Fruit fly (Drosophila melanogaster) whole organism, wandering third instar larva: ENCODE measurements around the gene CG32988.
A peak's percentile ranks its signal among the peaks of the same experiment; 100 is the strongest.

Experiments
- Abd-B ChIP-seq: fragments of >200 bp; optimal IDR thresholded peaks from 2 replicates; lab custom pipeline; 2017; ENCODE audit warnings: missing biosample characterization, missing genetic modification characterization
- CG32264 ChIP-seq: fragments of 200-800 bp; sonication (Bioruptor generic); optimal IDR thresholded peaks from 2 replicates; lab custom pipeline; 2016; ENCODE audit warnings: missing biosample characterization, missing genetic modification characterization
- CrebA ChIP-seq: fragments of 200-800 bp; sonication (Bioruptor generic); optimal IDR thresholded peaks from 2 replicates; lab custom pipeline; 2016; ENCODE audit warnings: missing biosample characterization, mild to moderate bottlenecking, missing genetic modification characterization, borderline replicate concordance
- Dif ChIP-seq: fragments of 200-275, 200-300 bp; sonication (Bioruptor generic); optimal IDR thresholded peaks from 2 replicates; lab custom pipeline; 2018; ENCODE audit warnings: missing biosample characterization, missing genetic modification characterization; ENCODE audit not compliant: partially characterized antibody
- GATAd ChIP-seq: sonication (Bioruptor generic); optimal IDR thresholded peaks from 2 replicates; lab custom pipeline; 2016; ENCODE audit warnings: missing biosample characterization, missing genetic modification characterization
- HLH106 ChIP-seq: fragments of 200-800 bp; optimal IDR thresholded peaks from 3 replicates; lab custom pipeline; 2019; ENCODE audit warnings: missing biosample characterization, mild to moderate bottlenecking, missing genetic modification characterization, moderate library complexity
- Hnf4 ChIP-seq: fragments of 200-800 bp; sonication (Bioruptor generic); optimal IDR thresholded peaks from 2 replicates; lab custom pipeline; 2016; ENCODE audit warnings: missing biosample characterization, mild to moderate bottlenecking, missing genetic modification characterization
- Hr78 ChIP-seq: fragments of >200 bp; optimal IDR thresholded peaks from 2 replicates; lab custom pipeline; 2017; ENCODE audit warnings: missing biosample characterization, missing genetic modification characterization
- Hr83 ChIP-seq: fragments of 200-300 bp; sonication (Bioruptor generic); optimal IDR thresholded peaks from 2 replicates; lab custom pipeline; 2016; ENCODE audit warnings: missing biosample characterization, mild to moderate bottlenecking, missing genetic modification characterization, moderate library complexity; ENCODE audit not compliant: poor library complexity, severe bottlenecking
- Mio ChIP-seq: sonication (Bioruptor generic); optimal IDR thresholded peaks from 2 replicates; lab custom pipeline; 2016; ENCODE audit warnings: missing biosample characterization, missing genetic modification characterization
- Myc ChIP-seq: fragments of >200 bp; optimal IDR thresholded peaks from 2 replicates; lab custom pipeline; 2017
- OdsH ChIP-seq: fragments of 200-800 bp; sonication (Bioruptor generic); optimal IDR thresholded peaks from 2 replicates; lab custom pipeline; 2016; ENCODE audit warnings: missing biosample characterization, mild to moderate bottlenecking, missing genetic modification characterization
- Rel ChIP-seq, 2 experiments: fragments of 200-800 bp; sonication (Bioruptor generic) in 1 of 2; optimal IDR thresholded peaks; 2 replicates in 1 of 2; 3 replicates in 1 of 2; lab custom pipeline; 2016 to 2019; ENCODE audit warnings: mild to moderate bottlenecking in 2 of 2, missing biosample characterization in 2 of 2, missing genetic modification characterization in 2 of 2, moderate library complexity in 1 of 2
- Sp1 ChIP-seq: fragments of 200-800 bp; sonication (Bioruptor generic); optimal IDR thresholded peaks from 3 replicates; lab custom pipeline; 2019; ENCODE audit warnings: missing biosample characterization, mild to moderate bottlenecking, missing genetic modification characterization, moderate library complexity
- Vsx2 ChIP-seq: fragments of 200-300, 225-300 bp; sonication (Bioruptor generic); optimal IDR thresholded peaks from 2 replicates; lab custom pipeline; 2018; ENCODE audit warnings: missing biosample characterization, missing genetic modification characterization; ENCODE audit not compliant: partially characterized antibody
- brk ChIP-seq: fragments of 200-800 bp; sonication (Bioruptor generic); optimal IDR thresholded peaks from 2 replicates; lab custom pipeline; 2016; ENCODE audit warnings: missing biosample characterization, mild to moderate bottlenecking, missing genetic modification characterization
- dl ChIP-seq, 2 experiments: fragments of 175-275, 200-275 bp in 1 of 2; fragments of 200-275 bp in 1 of 2; sonication (Bioruptor generic); optimal IDR thresholded peaks; lab custom pipeline; 2018; ENCODE audit warnings: mild to moderate bottlenecking in 2 of 2, missing biosample characterization in 2 of 2, missing genetic modification characterization in 2 of 2, moderate library complexity in 2 of 2; ENCODE audit not compliant: partially characterized antibody in 2 of 2, insufficient read depth in 1 of 2
- dmrt93B ChIP-seq: fragments of 200-800 bp; sonication (Bioruptor generic); optimal IDR thresholded peaks from 2 replicates; lab custom pipeline; 2018; ENCODE audit warnings: missing biosample characterization, mild to moderate bottlenecking, missing genetic modification characterization
- ey ChIP-seq: fragments of 200-800 bp; sonication (Bioruptor generic); optimal IDR thresholded peaks from 2 replicates; lab custom pipeline; 2016; ENCODE audit warnings: missing biosample characterization, missing genetic modification characterization
- foxo ChIP-seq, 2 experiments: fragments of 200-800 bp; sonication (Bioruptor generic); optimal IDR thresholded peaks; 2 replicates in 1 of 2; 3 replicates in 1 of 2; lab custom pipeline; 2016 to 2017; ENCODE audit warnings: missing biosample characterization in 2 of 2, missing genetic modification characterization in 2 of 2
- fru ChIP-seq: fragments of 200-800 bp; sonication (Bioruptor generic); optimal IDR thresholded peaks from 3 replicates; lab custom pipeline; 2016; ENCODE audit warnings: missing biosample characterization, mild to moderate bottlenecking, missing genetic modification characterization
- h ChIP-seq: fragments of 200-800 bp; sonication (Bioruptor generic); optimal IDR thresholded peaks from 3 replicates; lab custom pipeline; 2016; ENCODE audit warnings: missing biosample characterization, mild to moderate bottlenecking, missing genetic modification characterization
- jim ChIP-seq: fragments of 175-275, 200-325 bp; sonication (Bioruptor generic); optimal IDR thresholded peaks from 2 replicates; lab custom pipeline; 2016; ENCODE audit warnings: missing biosample characterization, mild to moderate bottlenecking, missing genetic modification characterization
- lola ChIP-seq: fragments of >200 bp; optimal IDR thresholded peaks from 2 replicates; lab custom pipeline; 2017; ENCODE audit warnings: missing biosample characterization, missing genetic modification characterization
- pan ChIP-seq: fragments of >200 bp; optimal IDR thresholded peaks from 2 replicates; lab custom pipeline; 2017
- psq ChIP-seq: fragments of 200-800 bp; sonication (Bioruptor generic); optimal IDR thresholded peaks from 3 replicates; lab custom pipeline; 2017; ENCODE audit warnings: missing biosample characterization, mild to moderate bottlenecking, missing genetic modification characterization, moderate library complexity
- rgr ChIP-seq: fragments of 200-800 bp; sonication (Bioruptor generic); optimal IDR thresholded peaks from 3 replicates; lab custom pipeline; 2016; ENCODE audit warnings: missing biosample characterization, mild to moderate bottlenecking, missing genetic modification characterization
- sage ChIP-seq: fragments of 200-800 bp; sonication (Bioruptor generic); optimal IDR thresholded peaks from 2 replicates; lab custom pipeline; 2016; ENCODE audit warnings: missing biosample characterization, mild to moderate bottlenecking, missing genetic modification characterization
- sv ChIP-seq: fragments of 200-800 bp; sonication (Bioruptor generic); optimal IDR thresholded peaks from 3 replicates; lab custom pipeline; 2016; ENCODE audit warnings: missing biosample characterization, missing genetic modification characterization
- tai ChIP-seq: sonication (Bioruptor generic); optimal IDR thresholded peaks from 2 replicates; lab custom pipeline; 2016; ENCODE audit warnings: missing biosample characterization, missing genetic modification characterization
- woc ChIP-seq: sonication (Bioruptor generic); optimal IDR thresholded peaks from 2 replicates; lab custom pipeline; 2016; ENCODE audit warnings: missing biosample characterization, mild to moderate bottlenecking, missing genetic modification characterization

The CG32988 gene

DNA sequence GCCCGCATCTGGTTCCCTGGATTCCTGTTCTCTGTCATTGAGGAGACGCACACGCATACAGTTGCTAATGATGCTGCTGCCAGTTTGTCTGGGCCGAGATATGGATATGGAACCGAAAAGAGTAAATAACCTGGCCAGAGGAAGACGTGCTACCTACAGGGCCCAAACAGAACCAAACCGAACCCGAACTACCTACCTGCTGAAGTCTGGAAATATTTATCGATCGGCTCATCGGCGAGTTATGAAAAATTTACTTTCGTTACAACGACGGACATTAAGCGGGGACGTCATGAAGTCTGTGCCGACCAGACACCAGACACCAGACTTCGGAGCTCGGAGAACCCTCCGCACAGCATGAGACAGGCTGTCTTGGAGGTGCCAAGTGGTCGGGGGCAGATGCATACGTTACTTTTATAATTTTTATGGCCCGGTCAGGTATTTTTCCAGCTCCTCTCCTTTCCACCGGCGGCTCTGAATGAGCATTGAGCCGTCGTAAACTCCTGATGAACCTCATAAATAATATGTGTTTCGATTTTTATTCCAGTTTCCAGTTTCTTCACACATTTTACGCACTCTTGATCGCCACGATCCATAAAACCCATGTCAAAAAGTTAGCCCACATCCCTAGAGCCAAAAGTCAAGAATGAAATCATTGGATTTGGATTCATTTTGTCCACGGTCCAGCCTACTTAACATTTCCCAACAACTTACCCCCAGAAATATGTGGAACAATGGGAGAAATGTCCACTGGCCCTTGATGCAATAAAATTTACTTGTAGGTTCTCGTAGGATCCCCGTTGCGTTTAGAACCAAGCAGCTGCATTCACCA, 17.7 kb upstream of the CG32988 start:
- TF ChIP-seq fru: peak; percentile 88
- TF ChIP-seq ey (GFP tag; lab: Kevin White, UChicago): no peak

DNA sequence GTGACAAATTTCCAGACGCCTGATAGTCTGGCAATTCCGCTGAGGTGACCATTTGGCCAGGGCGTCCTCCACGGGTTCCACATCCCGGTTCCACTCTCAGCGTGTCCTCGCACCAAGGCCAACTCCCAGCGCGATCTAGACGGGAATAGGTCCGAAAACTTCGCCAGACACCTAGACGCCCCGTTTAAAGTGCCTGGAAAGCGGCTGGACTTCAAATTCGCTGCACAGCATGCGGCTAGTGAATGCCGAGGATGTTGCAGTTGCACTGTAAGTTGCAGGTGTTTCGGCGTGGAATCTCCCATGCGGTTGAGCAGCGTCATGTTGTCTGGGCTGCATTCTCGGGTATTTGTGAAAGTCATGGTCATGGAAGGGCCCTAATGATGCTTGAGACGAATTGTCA, 15.5 kb upstream of the CG32988 start:
- TF ChIP-seq psq (GFP tag; lab: Kevin White, UChicago): no peak
- no peak for TF ChIP-seq Hr83 (GFP tag; lab: Kevin White, UChicago)
- TF ChIP-seq CG32264 (GFP tag; lab: Kevin White, UChicago): no peak
- TF ChIP-seq Hnf4 (GFP tag; lab: Kevin White, UChicago): no peak
- TF ChIP-seq jim: no peak
- no peak for TF ChIP-seq tai
- no peak for TF ChIP-seq dl (GFP tag; optimal IDR thresholded peaks at IDR 0.05; lab: Kevin White, UChicago; ENCODE audit: insufficient read depth in 1 of 2, partially characterized antibody in 2 of 2)

DNA sequence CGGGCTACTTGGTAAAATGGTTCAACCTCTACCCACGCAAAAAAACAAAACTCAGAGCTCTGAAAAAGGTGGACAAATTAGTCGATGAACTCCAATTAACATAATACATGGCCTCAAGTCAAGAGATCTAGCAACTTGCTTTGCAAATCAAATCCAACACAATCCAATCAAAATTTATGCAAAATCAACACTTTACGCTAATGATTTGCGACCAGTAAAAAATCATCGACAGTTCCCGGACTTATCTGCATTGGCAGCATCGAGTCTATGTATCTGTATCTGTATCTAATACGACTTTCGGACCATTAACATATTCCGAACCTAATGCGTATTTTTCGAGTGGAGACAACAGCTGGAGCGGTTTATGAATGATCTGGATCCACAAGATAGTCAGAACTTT, 13.6 kb upstream of the CG32988 start:
- TF ChIP-seq CrebA (GFP tag; lab: Kevin White, UChicago) (no peak), Mio (no peak), sv (GFP tag; lab: Kevin White, UChicago) (no peak), sage (GFP tag; lab: Kevin White, UChicago) (no peak), Hr78 (GFP tag; lab: Kevin White, UChicago) (no peak), Abd-B (GFP tag; lab: Kevin White, UChicago) (no peak), CG32264 (GFP tag; lab: Kevin White, UChicago) (no peak), OdsH (no peak), tai (no peak), dmrt93B (GFP tag; lab: Kevin White, UChicago) (no peak), fru (no peak), pan (lab: Kevin White, UChicago) (no peak)

DNA sequence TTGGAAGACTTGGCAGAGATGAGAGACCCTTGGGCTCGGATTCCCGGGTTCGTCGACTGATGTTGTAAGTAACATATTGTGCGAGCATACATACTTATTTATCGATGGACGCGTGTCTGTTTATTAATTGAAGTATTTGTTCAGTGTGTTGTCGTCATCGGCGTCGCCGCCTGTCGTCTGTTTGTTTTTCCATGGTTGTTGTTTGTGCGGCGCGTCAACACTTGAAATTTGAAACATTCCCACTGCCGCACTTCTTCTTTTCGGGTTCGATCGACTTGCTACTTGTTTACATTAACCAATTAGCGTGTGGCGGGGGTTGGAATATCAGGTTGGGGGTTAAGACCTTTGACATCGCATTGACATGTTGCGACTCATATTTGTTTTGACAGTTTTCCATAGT, 12.4 kb upstream of the CG32988 start:
- TF ChIP-seq rgr (GFP tag; lab: Kevin White, UChicago) (peak; percentile 32), Myc (no peak), Rel (GFP tag; optimal IDR thresholded peaks at IDR 0.05; lab: Kevin White, UChicago) (no peak), Rel (tag; optimal IDR thresholded peaks at IDR 0.05; lab: Kevin White, UChicago) (no peak), GATAd (GFP tag; lab: Kevin White, UChicago) (no peak), Vsx2 (no peak), CrebA (GFP tag; lab: Kevin White, UChicago) (no peak), h (GFP tag; lab: Kevin White, UChicago) (peak; percentile 35), foxo (GFP tag; optimal IDR thresholded peaks at IDR 0.05; lab: Kevin White, UChicago) (peak in 1 of 2 experiments; percentile 9), Hr78 (GFP tag; lab: Kevin White, UChicago) (no peak)
- TF ChIP-seq, all 38 proteins: peak for 3

DNA sequence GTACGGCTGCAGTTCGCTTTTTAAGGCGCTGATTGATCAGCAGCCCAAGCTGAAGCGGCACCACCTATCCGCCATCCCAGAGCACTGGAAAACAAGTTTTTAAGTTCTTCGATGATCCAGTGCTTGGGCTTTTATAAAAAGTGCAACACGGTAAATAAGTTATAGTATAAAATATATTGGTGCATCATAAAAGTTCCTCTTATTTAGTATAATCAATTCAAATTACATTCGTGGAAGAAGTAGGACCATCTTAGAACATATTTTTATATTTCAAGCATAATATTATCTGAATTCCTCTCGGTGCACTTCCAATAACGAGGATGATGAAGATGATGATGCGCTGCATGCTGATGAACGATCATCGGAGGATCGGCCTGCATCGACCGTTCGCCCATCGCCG, 9.2 kb upstream of the CG32988 start:
- TF ChIP-seq dmrt93B (GFP tag; lab: Kevin White, UChicago) (peak; percentile 30), Vsx2 (no peak), fru (peak; percentile 67), lola (no peak), HLH106 (peak; percentile 69), CrebA (GFP tag; lab: Kevin White, UChicago) (no peak), h (GFP tag; lab: Kevin White, UChicago) (peak; percentile 73), woc (GFP tag; lab: Kevin White, UChicago) (peak; percentile 56), Dif (GFP tag; lab: Kevin White, UChicago) (no peak), Sp1 (GFP tag; lab: Kevin White, UChicago) (peak; percentile 14), foxo (GFP tag; optimal IDR thresholded peaks at IDR 0.05; lab: Kevin White, UChicago) (peak in 1 of 2 experiments; percentile 65), CG32264 (GFP tag; lab: Kevin White, UChicago) (no peak), psq (GFP tag; lab: Kevin White, UChicago) (peak; percentile 31), rgr (GFP tag; lab: Kevin White, UChicago) (peak; percentile 9), ey (GFP tag; lab: Kevin White, UChicago) (peak; percentile 65), brk (GFP tag; lab: Kevin White, UChicago) (peak; percentile 5)
